Fruit fly (Drosophila melanogaster) S2 (cell line): ENCODE data around the gene CG31139.

Experiments used
- CG8478 ChIP-seq: fragments of >200 bp; optimal IDR thresholded peaks from 2 replicates; lab custom pipeline; 2018
- CTCF ChIP-seq, 2 experiments: fragments of >200 bp; optimal IDR thresholded peaks; 2 replicates each; lab custom pipeline; 2018

dm6 chr3R:22726771-22727455, 21.9 kb downstream of the CG31139 start, which contains the start of gene CG45049:
- no peak for TF ChIP-seq CG8478
- TF ChIP-seq CTCF (optimal IDR thresholded peaks at IDR 0.05; lab: Kevin White, UChicago): no peak
